Fruit fly (Drosophila melanogaster): ENCODE measurements around the gene Rpn10.

Rpn10 gene

DNA sequence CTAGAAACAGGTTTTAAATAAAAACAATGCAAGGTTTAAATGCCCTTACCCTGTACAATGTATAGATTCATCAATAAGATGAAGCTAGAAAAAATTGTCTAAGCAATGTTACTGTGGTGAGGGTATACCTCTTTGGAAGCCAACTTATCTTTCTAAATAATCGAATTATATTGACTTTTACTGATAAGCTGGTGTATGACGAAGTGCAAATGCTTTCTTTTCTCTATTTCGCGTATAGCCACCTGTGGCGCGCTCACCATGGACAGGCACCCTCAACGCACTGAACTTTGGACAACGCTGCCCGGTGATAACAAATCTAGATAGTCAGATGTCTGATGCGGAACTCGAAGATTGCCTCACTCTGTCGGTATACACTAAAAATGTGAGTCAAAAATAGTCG, 34.9 kb upstream of the Rpn10 start:
- TF ChIP-seq Mnt (GFP tag; optimal IDR thresholded peaks at IDR 0.05) (peak; percentile 22), CG5204 (GFP tag; optimal IDR thresholded peaks at IDR 0.05) (no peak), CG33017 (tag; optimal IDR thresholded peaks at IDR 0.05) (peak; percentile 60), CG12768 (GFP tag; optimal IDR thresholded peaks at IDR 0.05) (peak; percentile 82), CG1620 (GFP tag; optimal IDR thresholded peaks at IDR 0.05) (no peak), Hr96 (GFP tag; optimal IDR thresholded peaks at IDR 0.05) (no peak), toe (GFP tag; optimal IDR thresholded peaks at IDR 0.05) (no peak), kay (GFP tag; ENCODE audit: borderline replicate concordance) (no peak), CG7101 (tag; optimal IDR thresholded peaks at IDR 0.05) (peak; percentile 15), pad (GFP tag; optimal IDR thresholded peaks at IDR 0.05) (no peak), CG14711 (tag; optimal IDR thresholded peaks at IDR 0.05) (peak; percentile 32), cic (GFP tag; optimal IDR thresholded peaks at IDR 0.05) (peak; percentile 55), Clk (GFP tag; optimal IDR thresholded peaks at IDR 0.05) (no peak)

DNA sequence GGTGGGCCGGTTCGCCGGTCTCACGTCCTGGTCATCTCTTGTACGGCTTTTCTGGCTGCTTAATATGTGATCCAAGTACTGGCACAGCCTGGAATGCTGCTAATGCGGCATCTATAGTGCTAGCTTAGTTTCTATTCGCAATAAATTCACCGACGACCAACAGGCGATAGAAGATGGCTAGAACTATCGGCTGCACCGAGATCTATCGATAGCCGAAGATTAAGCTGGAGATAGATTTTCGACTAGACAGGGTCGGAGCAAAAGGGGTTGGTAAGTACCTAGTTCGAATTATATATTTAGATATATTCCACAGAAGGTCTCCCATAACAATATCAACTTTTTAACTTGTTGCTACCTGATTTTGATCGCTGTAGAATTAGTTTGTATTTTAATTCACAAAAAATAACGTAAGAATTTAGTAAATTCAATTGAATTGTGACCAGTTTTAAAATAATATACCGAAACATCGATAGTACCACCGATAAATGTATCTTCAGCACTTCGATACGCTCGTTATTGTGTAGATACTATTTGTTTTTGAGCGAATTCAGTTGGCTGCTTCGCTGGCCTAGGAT, 29.4 kb upstream of the Rpn10 start, which contains the start of the genes Glg1 and M6:
Gene Glg1 (minus strand): TSS at position 185 of the 575 bp plus-strand sequence.
Gene M6 (plus strand): TSS at position 499 of the 575 bp plus-strand sequence.
- TF ChIP-seq tj (GFP tag; optimal IDR thresholded peaks at IDR 0.05) = peak; percentile 52
- no peak for TF ChIP-seq cnc (optimal IDR thresholded peaks at IDR 0.05)
- peak; percentile 63 for TF ChIP-seq pad (GFP tag; optimal IDR thresholded peaks at IDR 0.05)
- TF ChIP-seq kay (GFP tag; ENCODE audit: borderline replicate concordance) = no peak
- peak; percentile 53 for TF ChIP-seq CG33017 (tag; optimal IDR thresholded peaks at IDR 0.05)
- TF ChIP-seq cic (GFP tag; optimal IDR thresholded peaks at IDR 0.05) = no peak
- peak; percentile 70 for TF ChIP-seq bab1 (GFP tag; optimal IDR thresholded peaks at IDR 0.05)
- TF ChIP-seq CG5204 (GFP tag; optimal IDR thresholded peaks at IDR 0.05) = no peak
- no peak for TF ChIP-seq toe (GFP tag; optimal IDR thresholded peaks at IDR 0.05)
- TF ChIP-seq CG11617 (GFP tag; optimal IDR thresholded peaks at IDR 0.05) = peak; percentile 65
- no peak for TF ChIP-seq ovo (GFP tag; optimal IDR thresholded peaks at IDR 0.05)
- TF ChIP-seq CG7045 (GFP tag; optimal IDR thresholded peaks at IDR 0.05) = peak; percentile 62
- TF ChIP-seq Mnt (GFP tag; optimal IDR thresholded peaks at IDR 0.05) = peak; percentile 61
- no peak for TF ChIP-seq Clk (GFP tag; optimal IDR thresholded peaks at IDR 0.05)
- peak; percentile 70 for TF ChIP-seq CG7101 (tag; optimal IDR thresholded peaks at IDR 0.05)
- peak; percentile 79 for TF ChIP-seq Hr96 (GFP tag; optimal IDR thresholded peaks at IDR 0.05)
- peak; percentile 59 for TF ChIP-seq CG12768 (GFP tag; optimal IDR thresholded peaks at IDR 0.05)
- TF ChIP-seq Crg-1 (GFP tag; optimal IDR thresholded peaks at IDR 0.05) = peak; percentile 67
- TF ChIP-seq CG1620 (GFP tag; optimal IDR thresholded peaks at IDR 0.05) = peak; percentile 61
- peak; percentile 55 for TF ChIP-seq CG14711 (tag; optimal IDR thresholded peaks at IDR 0.05)

DNA sequence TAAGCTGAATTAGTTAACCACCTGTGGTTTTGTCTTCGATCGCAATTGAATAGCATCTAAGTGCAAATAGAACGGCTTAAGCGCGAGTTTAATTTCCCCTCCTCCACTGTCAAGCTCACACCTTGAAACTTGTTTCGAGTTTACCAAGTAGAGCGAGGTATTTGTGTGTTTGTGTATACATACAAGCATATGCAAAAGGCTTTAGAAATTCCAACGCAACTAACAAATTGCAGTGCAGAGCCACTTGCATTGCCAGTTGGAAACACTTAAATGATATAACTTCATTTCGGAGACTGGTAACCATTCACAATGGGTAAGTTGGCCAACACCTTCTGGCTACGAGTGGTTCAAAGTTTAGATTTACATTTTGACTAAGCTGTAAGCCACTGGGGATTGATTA, 28.8 kb upstream of the Rpn10 start:
- TF ChIP-seq CG7101 (tag; optimal IDR thresholded peaks at IDR 0.05) (no peak), CG1620 (GFP tag; optimal IDR thresholded peaks at IDR 0.05) (no peak), cic (GFP tag; optimal IDR thresholded peaks at IDR 0.05) (no peak), toe (GFP tag; optimal IDR thresholded peaks at IDR 0.05) (no peak), pad (GFP tag; optimal IDR thresholded peaks at IDR 0.05) (no peak), cnc (optimal IDR thresholded peaks at IDR 0.05) (no peak), CG33017 (tag; optimal IDR thresholded peaks at IDR 0.05) (no peak), CG14711 (tag; optimal IDR thresholded peaks at IDR 0.05) (no peak), CG11617 (GFP tag; optimal IDR thresholded peaks at IDR 0.05) (no peak), Clk (GFP tag; optimal IDR thresholded peaks at IDR 0.05) (no peak), CG7045 (GFP tag; optimal IDR thresholded peaks at IDR 0.05) (no peak), tj (GFP tag; optimal IDR thresholded peaks at IDR 0.05) (no peak), Mnt (GFP tag; optimal IDR thresholded peaks at IDR 0.05) (no peak), Hr96 (GFP tag; optimal IDR thresholded peaks at IDR 0.05) (no peak)

DNA sequence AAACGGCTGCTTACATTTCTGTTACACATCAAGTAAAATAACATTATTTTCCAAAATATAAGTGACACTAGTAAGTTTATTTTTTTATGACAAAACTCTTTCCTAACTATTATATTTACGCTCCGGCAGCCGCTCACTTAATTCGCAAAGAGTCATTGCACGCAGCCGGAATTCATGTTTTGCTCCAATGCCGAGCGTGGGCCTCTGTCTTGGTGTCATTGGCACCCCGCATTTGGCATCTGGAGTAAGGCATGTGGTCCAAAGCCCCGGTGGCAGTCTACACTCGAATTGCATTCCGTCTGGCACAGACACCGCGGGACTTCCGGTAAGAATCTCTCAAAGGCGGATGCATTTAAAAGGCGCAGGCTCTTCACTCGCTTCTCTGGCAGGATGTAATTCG, 28.2 kb upstream of the Rpn10 start:
- TF ChIP-seq Mnt (GFP tag; optimal IDR thresholded peaks at IDR 0.05) (no peak), CG5204 (GFP tag; optimal IDR thresholded peaks at IDR 0.05) (no peak), pad (GFP tag; optimal IDR thresholded peaks at IDR 0.05) (no peak), cnc (optimal IDR thresholded peaks at IDR 0.05) (no peak), CG33017 (tag; optimal IDR thresholded peaks at IDR 0.05) (no peak), Hr96 (GFP tag; optimal IDR thresholded peaks at IDR 0.05) (no peak), CG7045 (GFP tag; optimal IDR thresholded peaks at IDR 0.05) (no peak), kay (GFP tag; ENCODE audit: borderline replicate concordance) (no peak), CG7101 (tag; optimal IDR thresholded peaks at IDR 0.05) (no peak), ovo (GFP tag; optimal IDR thresholded peaks at IDR 0.05) (no peak), CG12768 (GFP tag; optimal IDR thresholded peaks at IDR 0.05) (no peak), tj (GFP tag; optimal IDR thresholded peaks at IDR 0.05) (no peak), Clk (GFP tag; optimal IDR thresholded peaks at IDR 0.05) (no peak), CG1620 (GFP tag; optimal IDR thresholded peaks at IDR 0.05) (no peak), CG11617 (GFP tag; optimal IDR thresholded peaks at IDR 0.05) (no peak), bab1 (GFP tag; optimal IDR thresholded peaks at IDR 0.05) (no peak), CG14711 (tag; optimal IDR thresholded peaks at IDR 0.05) (no peak), cic (GFP tag; optimal IDR thresholded peaks at IDR 0.05) (no peak), Crg-1 (GFP tag; optimal IDR thresholded peaks at IDR 0.05) (no peak), toe (GFP tag; optimal IDR thresholded peaks at IDR 0.05) (no peak)

DNA sequence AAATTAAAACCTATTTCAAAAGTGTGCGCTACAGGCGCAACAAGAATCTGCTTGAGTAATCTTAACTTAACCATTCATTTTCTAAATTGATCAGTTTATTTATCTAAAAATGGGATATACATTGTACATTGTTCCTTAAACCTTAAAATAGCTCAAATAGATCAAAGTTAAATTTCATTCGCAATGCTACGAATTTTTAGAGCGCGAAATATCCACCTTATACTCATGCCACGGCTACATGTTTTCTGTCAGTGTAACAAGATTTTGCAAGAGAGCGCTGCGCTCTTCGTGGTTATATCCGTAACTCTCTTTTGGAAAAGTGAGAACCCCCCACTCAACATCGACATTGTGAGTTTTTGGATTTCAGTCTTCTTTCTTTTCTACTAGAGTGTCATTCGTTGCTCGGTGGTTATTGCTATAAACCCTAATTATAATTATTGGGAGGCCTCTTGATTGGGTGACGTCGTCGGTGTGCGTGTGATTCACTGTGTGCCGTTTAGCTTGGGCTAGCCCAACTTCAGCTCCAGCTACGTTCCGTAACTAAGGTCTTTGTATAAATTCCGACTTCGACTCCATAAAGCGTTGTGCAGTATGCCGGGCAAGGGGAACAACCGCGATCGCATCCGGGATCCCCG, 27.2 kb upstream of the Rpn10 start:
- TF ChIP-seq CG11617 (GFP tag; optimal IDR thresholded peaks at IDR 0.05) (peak; percentile 51), toe (GFP tag; optimal IDR thresholded peaks at IDR 0.05) (no peak)
